Worm (Caenorhabditis elegans) whole organism, L4 larva: ENCODE data around the gene drr-2.

Experiments used
- D1046.2 ChIP-seq: fragments of 200-800 bp; sonication (Bioruptor generic); IDR thresholded peaks from 2 replicates; pipeline ENCODE4 v1.3.6; 2022; ENCODE audit warnings: missing genetic modification characterization, missing compliant biosample characterization
- F10B5.3 ChIP-seq: sonication (generic microtip); optimal IDR thresholded peaks from 2 replicates; lab custom pipeline; 2016; ENCODE audit warnings: mild to moderate bottlenecking, missing genetic modification characterization, missing compliant biosample characterization
- F37D6.2 ChIP-seq: sonication (generic microtip); optimal IDR thresholded peaks from 2 replicates; lab custom pipeline; 2016; ENCODE audit warnings: mild to moderate bottlenecking, missing genetic modification characterization, missing compliant biosample characterization
- R02D3.7 ChIP-seq: fragments of 150-350 bp; sonication (generic microtip); optimal IDR thresholded peaks from 3 replicates; lab custom pipeline; 2014; ENCODE audit warnings: missing biosample characterization, missing genetic modification characterization
- T26A8.4 ChIP-seq: fragments of 200-800 bp; sonication (Bioruptor generic); IDR thresholded peaks from 2 replicates; pipeline ENCODE4 v1.3.6; 2022; ENCODE audit warnings: missing genetic modification characterization, missing compliant biosample characterization
- Y5F2A.4 ChIP-seq: fragments of 200-800 bp; sonication (Bioruptor generic); optimal IDR thresholded peaks from 2 replicates; lab custom pipeline; 2018; ENCODE audit warnings: mild to moderate bottlenecking, missing genetic modification characterization, missing compliant biosample characterization
- aha-1 ChIP-seq: fragments of 150-350 bp; peaks from one replicate; lab custom pipeline; 2014; ENCODE audit warnings: missing biosample characterization, missing genetic modification characterization
- arid-1 ChIP-seq: fragments of 200-800 bp; sonication (Bioruptor generic); conservative IDR thresholded peaks from 2 replicates; pipeline ENCODE4 v1.3.6; 2022; ENCODE audit warnings: missing genetic modification reagents, missing genetic modification characterization, missing compliant biosample characterization
- ceh-20 ChIP-seq: fragments of 200-800 bp; sonication (Bioruptor generic); IDR thresholded peaks from 2 replicates; pipeline ENCODE4 v1.3.6; 2022; ENCODE audit warnings: missing genetic modification reagents, missing genetic modification characterization, missing compliant biosample characterization
- ceh-44 ChIP-seq: fragments of 200-800 bp; sonication (Bioruptor generic); IDR thresholded peaks from 2 replicates; pipeline ENCODE4 v1.3.6; 2022; ENCODE audit warnings: missing genetic modification reagents, missing genetic modification characterization, missing compliant biosample characterization
- ces-1 ChIP-seq: fragments of 150-350 bp; sonication (generic microtip); optimal IDR thresholded peaks from 4 replicates; lab custom pipeline; 2014; ENCODE audit warnings: missing biosample characterization, missing genetic modification reagents, missing genetic modification characterization
- daf-12 ChIP-seq: fragments of 150-350 bp; optimal IDR thresholded peaks from 2 replicates; lab custom pipeline; 2014; ENCODE audit warnings: missing biosample characterization, missing genetic modification reagents, missing genetic modification characterization
- daf-16 ChIP-seq, 3 experiments: sonication (generic microtip); optimal IDR thresholded peaks; 2 replicates each; lab custom pipeline; 2016 to 2017; ENCODE audit warnings: missing genetic modification characterization in 3 of 3, missing genetic modification reagents in 3 of 3, mild to moderate bottlenecking in 2 of 3, missing compliant biosample characterization in 2 of 3, missing biosample characterization in 1 of 3, moderate library complexity in 1 of 3
- daf-19 ChIP-seq: fragments of 200-800 bp; sonication (Bioruptor generic); conservative IDR thresholded peaks from 2 replicates; pipeline ENCODE4 v1.3.6; 2022; ENCODE audit warnings: missing genetic modification characterization, missing compliant biosample characterization
- daf-8 ChIP-seq: fragments of 200-800 bp; sonication (Bioruptor generic); IDR thresholded peaks from 2 replicates; pipeline ENCODE4 v1.3.6; 2022; ENCODE audit warnings: missing genetic modification characterization, missing compliant biosample characterization
- dmd-6 ChIP-seq: fragments of 200-800 bp; sonication (Bioruptor generic); IDR thresholded peaks from 2 replicates; pipeline ENCODE4 v1.3.6; 2022; ENCODE audit warnings: missing genetic modification reagents, missing genetic modification characterization, missing compliant biosample characterization
- dmd-8 ChIP-seq: fragments of 200-800 bp; sonication (Bioruptor generic); IDR thresholded peaks from 2 replicates; pipeline ENCODE4 v1.3.6; 2022; ENCODE audit warnings: missing genetic modification characterization, missing compliant biosample characterization
- dpl-1 ChIP-seq: fragments of 150-350 bp; optimal IDR thresholded peaks from 2 replicates; lab custom pipeline; 2014; ENCODE audit warnings: missing biosample characterization, missing genetic modification reagents, missing genetic modification characterization
- fkh-10 ChIP-seq: fragments of 150-350 bp; optimal IDR thresholded peaks from 2 replicates; lab custom pipeline; 2014; ENCODE audit warnings: missing biosample characterization, missing genetic modification reagents, missing genetic modification characterization
- fos-1 ChIP-seq: fragments of 150-350 bp; optimal IDR thresholded peaks from 2 replicates; lab custom pipeline; 2014; ENCODE audit warnings: missing biosample characterization, missing genetic modification characterization
- gei-8 ChIP-seq: fragments of 200-800 bp; sonication (Bioruptor generic); optimal IDR thresholded peaks from 2 replicates; lab custom pipeline; 2018; ENCODE audit warnings: mild to moderate bottlenecking, missing genetic modification characterization, missing compliant biosample characterization
- hif-1 ChIP-seq, 2 experiments: sonication (generic microtip); optimal IDR thresholded peaks; 2 replicates each; lab custom pipeline; 2016 to 2017; ENCODE audit warnings: missing compliant biosample characterization in 2 of 2, missing genetic modification characterization in 2 of 2, missing genetic modification reagents in 2 of 2, missing genotype in 2 of 2, mild to moderate bottlenecking in 1 of 2
- hlh-11 ChIP-seq: fragments of 200-800 bp; sonication (Bioruptor generic); optimal IDR thresholded peaks from 2 replicates; lab custom pipeline; 2018; ENCODE audit warnings: mild to moderate bottlenecking, missing genetic modification characterization, missing compliant biosample characterization
- hlh-30 ChIP-seq: sonication (generic microtip); optimal IDR thresholded peaks from 2 replicates; lab custom pipeline; 2017; ENCODE audit warnings: antibody characterized with exemption, mild to moderate bottlenecking, missing genetic modification characterization, missing compliant biosample characterization; ENCODE audit not compliant: insufficient read depth
- jun-1 ChIP-seq: fragments of 150-350 bp; optimal IDR thresholded peaks from 2 replicates; lab custom pipeline; 2014; ENCODE audit warnings: missing biosample characterization, missing genetic modification reagents, missing genetic modification characterization
- lin-1 ChIP-seq: fragments of 200-800 bp; sonication (Bioruptor generic); IDR thresholded peaks from 2 replicates; pipeline ENCODE4 v1.3.6; 2022; ENCODE audit warnings: missing genetic modification reagents, missing genetic modification characterization, missing compliant biosample characterization
- lin-13 ChIP-seq: fragments of 150-350 bp; optimal IDR thresholded peaks from 2 replicates; lab custom pipeline; 2014; ENCODE audit warnings: missing biosample characterization, missing genetic modification reagents, missing genetic modification characterization
- lin-29 ChIP-seq: fragments of 200-800 bp; sonication (Bioruptor generic); IDR thresholded peaks from 2 replicates; pipeline ENCODE4 v1.3.6; 2022; ENCODE audit warnings: missing genetic modification reagents, missing genetic modification characterization, missing compliant biosample characterization
- lin-38 ChIP-seq: fragments of 200-800 bp; sonication (Bioruptor generic); IDR thresholded peaks from 2 replicates; pipeline ENCODE4 v1.3.6; 2022; ENCODE audit warnings: missing genetic modification reagents, missing genetic modification characterization, missing compliant biosample characterization
- lir-3 ChIP-seq: sonication (generic microtip); optimal IDR thresholded peaks from 2 replicates; lab custom pipeline; 2016; ENCODE audit warnings: mild to moderate bottlenecking, missing genetic modification characterization, missing compliant biosample characterization
- madf-5 ChIP-seq, 2 experiments: fragments of 200-800 bp; sonication (Bioruptor generic); IDR thresholded peaks; 2 replicates each; pipeline ENCODE4 v1.3.6; 2022; ENCODE audit warnings: missing compliant biosample characterization in 2 of 2, missing genetic modification characterization in 2 of 2
- madf-9 ChIP-seq: fragments of 200-800 bp; sonication (Bioruptor generic); conservative IDR thresholded peaks from 2 replicates; pipeline ENCODE4 v1.3.6; 2022; ENCODE audit warnings: missing genetic modification reagents, missing genetic modification characterization, missing compliant biosample characterization
- mdl-1 ChIP-seq, 2 experiments: fragments of 150-350 bp in 1 of 2; sonication (generic microtip) in 1 of 2; optimal IDR thresholded peaks; 2 replicates each; lab custom pipeline; 2014 to 2017; ENCODE audit warnings: missing biosample characterization in 2 of 2, missing genetic modification characterization in 2 of 2
- mxl-3 ChIP-seq: fragments of 200-800 bp; sonication (Bioruptor generic); optimal IDR thresholded peaks from 2 replicates; lab custom pipeline; 2018; ENCODE audit warnings: mild to moderate bottlenecking, missing genetic modification characterization, missing compliant biosample characterization
- nhr-111 ChIP-seq: fragments of 200-800 bp; sonication (Bioruptor generic); optimal IDR thresholded peaks from 2 replicates; lab custom pipeline; 2018; ENCODE audit warnings: mild to moderate bottlenecking, missing genetic modification characterization, missing compliant biosample characterization
- nhr-48 ChIP-seq: sonication (generic microtip); optimal IDR thresholded peaks from 2 replicates; lab custom pipeline; 2016; ENCODE audit warnings: mild to moderate bottlenecking, missing genetic modification characterization, missing compliant biosample characterization
- nhr-76 ChIP-seq: fragments of 150-350 bp; optimal IDR thresholded peaks from 2 replicates; lab custom pipeline; 2014; ENCODE audit warnings: missing biosample characterization, missing genetic modification characterization
- pqm-1 ChIP-seq: sonication (generic microtip); optimal IDR thresholded peaks from 2 replicates; lab custom pipeline; 2017; ENCODE audit warnings: missing biosample characterization, missing genetic modification characterization
- rbr-2 ChIP-seq: sonication (generic microtip); optimal IDR thresholded peaks from 2 replicates; lab custom pipeline; 2016; ENCODE audit warnings: missing genotype, missing genetic modification characterization, missing compliant biosample characterization
- sdz-12 ChIP-seq: fragments of 200-800 bp; sonication (Bioruptor generic); optimal IDR thresholded peaks from 2 replicates; lab custom pipeline; 2018; ENCODE audit warnings: mild to moderate bottlenecking, missing genetic modification characterization, missing compliant biosample characterization
- skn-1 ChIP-seq: fragments of 150-350 bp; optimal IDR thresholded peaks from 2 replicates; lab custom pipeline; 2014; ENCODE audit warnings: missing biosample characterization, missing genetic modification characterization
- snpc-1.2 ChIP-seq: fragments of 200-800 bp; sonication (Bioruptor generic); IDR thresholded peaks from 2 replicates; pipeline ENCODE4 v1.3.6; 2022; ENCODE audit warnings: missing genetic modification reagents, missing genetic modification characterization, missing compliant biosample characterization
- snpc-4 ChIP-seq: fragments of 150-350 bp; optimal IDR thresholded peaks from 2 replicates; lab custom pipeline; 2014; ENCODE audit warnings: missing biosample characterization, missing genetic modification characterization
- spr-3 ChIP-seq: fragments of 200-800 bp; sonication (Bioruptor generic); optimal IDR thresholded peaks from 2 replicates; lab custom pipeline; 2018; ENCODE audit warnings: mild to moderate bottlenecking, missing genetic modification characterization, missing compliant biosample characterization
- tag-97 ChIP-seq: fragments of 200-800 bp; sonication (Bioruptor generic); IDR thresholded peaks from 2 replicates; pipeline ENCODE4 v1.3.6; 2022; ENCODE audit warnings: missing genetic modification characterization, missing compliant biosample characterization
- unc-130 ChIP-seq: sonication (generic microtip); optimal IDR thresholded peaks from 2 replicates; lab custom pipeline; 2016; ENCODE audit warnings: missing genetic modification reagents, missing genetic modification characterization, missing compliant biosample characterization
- unc-39 ChIP-seq: sonication (generic microtip); optimal IDR thresholded peaks from 2 replicates; lab custom pipeline; 2017; ENCODE audit warnings: missing biosample characterization, missing genetic modification characterization
- zfp-2 ChIP-seq: sonication (generic microtip); optimal IDR thresholded peaks from 2 replicates; lab custom pipeline; 2016; ENCODE audit warnings: mild to moderate bottlenecking, missing genetic modification characterization, missing compliant biosample characterization
- zip-11 ChIP-seq: fragments of 200-800 bp; sonication (Bioruptor generic); IDR thresholded peaks from 2 replicates; pipeline ENCODE4 v1.3.6; 2022; ENCODE audit warnings: missing genetic modification characterization, missing compliant biosample characterization
- ztf-11 ChIP-seq: fragments of 150-350 bp; optimal IDR thresholded peaks from 2 replicates; lab custom pipeline; 2014; ENCODE audit warnings: missing biosample characterization, missing genetic modification characterization

The drr-2 gene

ce11 chrIII:13625650-13626430 lies 17.5 kb downstream of the drr-2 start:
- TF ChIP-seq madf-9 (no peak), madf-5 (GFP tag; IDR thresholded peaks at IDR 0.05; lab: Robert Waterston, UW) (no peak), ces-1 (GFP tag; lab: Kevin White, UChicago) (no peak), dmd-6 (GFP tag; lab: Robert Waterston, UW) (no peak), hif-1 (tag; optimal IDR thresholded peaks at IDR 0.05; lab: Kevin White, UChicago) (peak in 1 of 2 experiments; percentile 22), nhr-76 (tag; lab: Kevin White, UChicago) (no peak), skn-1 (no peak), sdz-12 (no peak), spr-3 (GFP tag; lab: Kevin White, UChicago) (no peak), lin-29 (GFP tag; lab: Robert Waterston, UW) (no peak), daf-16 (GFP tag; optimal IDR thresholded peaks at IDR 0.05; lab: Kevin White, UChicago) (peak in 1 of 2 experiments; percentile 2), daf-16 (tag; optimal IDR thresholded peaks at IDR 0.05; lab: Kevin White, UChicago) (peak; percentile 50), T26A8.4 (GFP tag; lab: Robert Waterston, UW) (peak; percentile 54; the same call in 1 of the 2 replicates), zip-11 (GFP tag; lab: Robert Waterston, UW) (no peak), F10B5.3 (tag; lab: Kevin White, UChicago) (no peak), F37D6.2 (no peak), jun-1 (tag; lab: Kevin White, UChicago) (no peak), hlh-30 (tag; lab: Kevin White, UChicago) (no peak), lin-38 (GFP tag; lab: Robert Waterston, UW) (0 out of 2 replicates have a peak, but pooled peaks have one; percentile 4), snpc-1.2 (no peak; the same call in 1 of the 2 replicates), D1046.2 (GFP tag; lab: Robert Waterston, UW) (no peak), lir-3 (no peak), ceh-44 (GFP tag; lab: Robert Waterston, UW) (no peak), daf-8 (no peak), daf-19 (no peak), lin-13 (GFP tag; lab: Kevin White, UChicago) (no peak), daf-12 (tag; lab: Kevin White, UChicago) (no peak), fkh-10 (no peak), arid-1 (GFP tag; lab: Robert Waterston, UW) (no peak), rbr-2 (tag; lab: Kevin White, UChicago) (no peak), ztf-11 (no peak), unc-130 (GFP tag; lab: Kevin White, UChicago) (no peak), pqm-1 (tag; lab: Kevin White, UChicago) (no peak), nhr-111 (GFP tag; lab: Kevin White, UChicago) (no peak), dmd-8 (no peak), fos-1 (no peak), hlh-11 (tag; lab: Kevin White, UChicago) (no peak), dpl-1 (GFP tag; lab: Kevin White, UChicago) (no peak), snpc-4 (no peak), zfp-2 (no peak), gei-8 (GFP tag; lab: Kevin White, UChicago) (no peak), aha-1 (peak; percentile 31), unc-39 (no peak), nhr-48 (no peak), mdl-1 (tag; optimal IDR thresholded peaks at IDR 0.05; lab: Kevin White, UChicago) (no peak), tag-97 (GFP tag; lab: Robert Waterston, UW) (no peak), lin-1 (GFP tag; lab: Robert Waterston, UW) (no peak), R02D3.7 (tag; lab: Kevin White, UChicago) (no peak), ceh-20 (GFP tag; lab: Robert Waterston, UW) (0 out of 2 replicates have a peak, but pooled peaks have one; percentile 13), Y5F2A.4 (GFP tag; lab: Kevin White, UChicago) (no peak), mxl-3 (no peak)
